Worm (Caenorhabditis elegans): ENCODE measurements around the gene K12H6.8.

Gene K12H6.8

ce11 chrII:2801764-2802163 is 25.9 kb upstream of the K12H6.8 start:
- TF ChIP-seq hmg-1.2 (GFP tag; IDR thresholded peaks at IDR 0.05) (peak; percentile 55), zfh-2 (GFP tag; conservative IDR thresholded peaks at IDR 0.05) (peak; percentile 58; the same call in 1 of the 2 replicates), madf-3 (GFP tag; IDR thresholded peaks at IDR 0.05) (no peak), B0261.1 (tag; optimal IDR thresholded peaks at IDR 0.05) (no peak), aptf-2 (GFP tag; conservative IDR thresholded peaks at IDR 0.05) (no peak), F39B2.1 (GFP tag; IDR thresholded peaks at IDR 0.05) (no peak), F57A8.1 (GFP tag; optimal IDR thresholded peaks at IDR 0.05) (no peak)

DNA sequence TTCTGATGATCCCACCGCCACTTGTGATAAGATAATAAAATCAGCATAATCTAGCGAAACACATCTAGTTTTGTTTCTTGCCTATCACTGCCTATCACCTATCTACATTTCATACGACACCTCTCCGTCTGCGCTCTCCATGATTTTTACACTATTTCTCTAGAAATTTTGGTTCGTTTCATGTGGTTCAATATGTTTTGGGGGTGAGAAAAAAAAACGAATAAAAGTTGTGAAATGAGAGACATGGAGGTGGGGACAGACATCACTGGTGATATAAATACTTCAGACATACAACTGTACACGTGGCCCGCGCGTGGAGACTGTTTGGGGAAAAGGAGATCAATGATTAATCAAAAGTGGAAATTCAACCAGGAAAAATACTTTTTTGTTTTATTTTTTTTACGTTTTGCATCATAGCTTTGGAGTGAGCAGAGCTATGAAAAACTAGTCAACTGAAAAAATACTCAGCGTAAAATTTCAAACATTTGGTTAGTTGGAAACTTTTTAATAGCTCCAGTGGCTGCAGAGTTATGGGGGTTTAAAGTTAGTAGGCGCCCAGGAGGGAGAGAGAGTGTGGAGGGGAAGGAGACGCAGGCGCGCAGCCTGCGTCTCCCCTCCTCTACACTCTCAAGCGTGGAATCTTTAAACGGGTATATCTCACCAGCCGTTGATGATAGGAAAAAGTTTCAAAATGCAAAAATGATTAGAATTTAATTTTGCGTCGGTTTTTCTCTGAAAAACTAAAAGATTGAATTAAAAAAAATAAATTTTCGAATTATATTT is 24.7 kb upstream of the K12H6.8 start:
- TF ChIP-seq rpc-1 (optimal IDR thresholded peaks at IDR 0.05) (no peak), rpc-1 (tag; optimal IDR thresholded peaks at IDR 0.05) (no peak), nhr-80 (tag; optimal IDR thresholded peaks at IDR 0.05) (peak; percentile 75), cebp-1 (GFP tag; IDR thresholded peaks at IDR 0.05) (no peak), cebp-1 (tag; optimal IDR thresholded peaks at IDR 0.05) (peak; percentile 44), hmg-1.2 (GFP tag; IDR thresholded peaks at IDR 0.05) (peak; percentile 91)

- TF ChIP-seq cebp-1 (GFP tag; IDR thresholded peaks at IDR 0.05) (no peak), cebp-1 (tag; optimal IDR thresholded peaks at IDR 0.05) (peak; percentile 2), zim-3 (tag; optimal IDR thresholded peaks at IDR 0.05) (no peak), lin-54 (GFP tag; optimal IDR thresholded peaks at IDR 0.05) (no peak), cebp-2 (GFP tag; IDR thresholded peaks at IDR 0.05) (no peak), zfh-2 (GFP tag; conservative IDR thresholded peaks at IDR 0.05) (no peak), let-526 (GFP tag; IDR thresholded peaks at IDR 0.05) (no peak), egrh-3 (GFP tag; IDR thresholded peaks at IDR 0.05) (no peak), B0336.3 (GFP tag; IDR thresholded peaks at IDR 0.05) (no peak), Y79H2A.3 (GFP tag; conservative IDR thresholded peaks at IDR 0.05) (no peak), somi-1 (GFP tag; optimal IDR thresholded peaks at IDR 0.05) (peak; percentile 45), hmg-1.2 (GFP tag; IDR thresholded peaks at IDR 0.05) (peak; percentile 33; the same call in 1 of the 2 replicates), madf-3 (GFP tag; IDR thresholded peaks at IDR 0.05) (no peak), egl-44 (GFP tag; IDR thresholded peaks at IDR 0.05) (no peak), F23B12.7 (tag; optimal IDR thresholded peaks at IDR 0.05; ENCODE audit: insufficient read depth) (peak; percentile 36), D2030.7 (GFP tag; IDR thresholded peaks at IDR 0.05) (no peak)
These were observed 23.5 kb upstream of the K12H6.8 start for ce11 chrII:2804245-2804644.

ce11 chrII:2804949-2805348 is 22.7 kb upstream of the K12H6.8 start:
- TF ChIP-seq efl-1 (GFP tag; optimal IDR thresholded peaks at IDR 0.05), result no peak
- TF ChIP-seq gei-17 (GFP tag; optimal IDR thresholded peaks at IDR 0.05), result no peak
- TF ChIP-seq Y67H2A.10 (GFP tag; conservative IDR thresholded peaks at IDR 0.05), result no peak
- TF ChIP-seq cebp-2 (GFP tag; IDR thresholded peaks at IDR 0.05), result no peak
- TF ChIP-seq dpl-1 (GFP tag; optimal IDR thresholded peaks at IDR 0.05), result no peak
- no peak for TF ChIP-seq F57A8.1 (GFP tag; optimal IDR thresholded peaks at IDR 0.05)
- TF ChIP-seq let-526 (GFP tag; IDR thresholded peaks at IDR 0.05), result 0 out of 2 replicates have a peak, but pooled peaks have one; percentile 30
- TF ChIP-seq ceh-58 (GFP tag; IDR thresholded peaks at IDR 0.05), result no peak
- TF ChIP-seq F37B4.10 (GFP tag; IDR thresholded peaks at IDR 0.05), result no peak
- TF ChIP-seq F33H1.4 (GFP tag; IDR thresholded peaks at IDR 0.05), result no peak
- TF ChIP-seq hmg-1.2 (GFP tag; IDR thresholded peaks at IDR 0.05), result peak; percentile 81
- no peak for TF ChIP-seq mel-28 (tag; optimal IDR thresholded peaks at IDR 0.05; ENCODE audit: borderline replicate concordance)
- TF ChIP-seq cebp-1 (GFP tag; IDR thresholded peaks at IDR 0.05), result no peak
- TF ChIP-seq cebp-1 (tag; optimal IDR thresholded peaks at IDR 0.05), result peak; percentile 46
- TF ChIP-seq ceh-79 (tag; optimal IDR thresholded peaks at IDR 0.05), result no peak
- TF ChIP-seq T07F8.4 (tag; optimal IDR thresholded peaks at IDR 0.05), result no peak
- TF ChIP-seq rec-8 (tag; optimal IDR thresholded peaks at IDR 0.05), result no peak
- no peak for TF ChIP-seq lag-1 (GFP tag; IDR thresholded peaks at IDR 0.05)
- TF ChIP-seq Y53G8AR.9 (GFP tag; conservative IDR thresholded peaks at IDR 0.05), result 0 out of 2 replicates have a peak, but pooled peaks have one; percentile 29
- TF ChIP-seq unc-130 (GFP tag; optimal IDR thresholded peaks at IDR 0.05), result no peak
- peak; percentile 10; the same call in 1 of the 2 replicates for TF ChIP-seq ceh-100 (GFP tag; IDR thresholded peaks at IDR 0.05)
- TF ChIP-seq lin-35 (GFP tag; optimal IDR thresholded peaks at IDR 0.05), result no peak
- peak; percentile 65 for TF ChIP-seq nhr-80 (tag; optimal IDR thresholded peaks at IDR 0.05)
- no peak for TF ChIP-seq hlh-12 (tag; optimal IDR thresholded peaks at IDR 0.05)
- no peak for TF ChIP-seq ztf-28 (GFP tag; IDR thresholded peaks at IDR 0.05)
- 0 out of 2 replicates have a peak, but pooled peaks have one; percentile 25 for TF ChIP-seq mcd-1 (GFP tag; IDR thresholded peaks at IDR 0.05)
